Worm (Caenorhabditis elegans): ENCODE measurements around the gene F56C9.3.

Gene F56C9.3

DNA sequence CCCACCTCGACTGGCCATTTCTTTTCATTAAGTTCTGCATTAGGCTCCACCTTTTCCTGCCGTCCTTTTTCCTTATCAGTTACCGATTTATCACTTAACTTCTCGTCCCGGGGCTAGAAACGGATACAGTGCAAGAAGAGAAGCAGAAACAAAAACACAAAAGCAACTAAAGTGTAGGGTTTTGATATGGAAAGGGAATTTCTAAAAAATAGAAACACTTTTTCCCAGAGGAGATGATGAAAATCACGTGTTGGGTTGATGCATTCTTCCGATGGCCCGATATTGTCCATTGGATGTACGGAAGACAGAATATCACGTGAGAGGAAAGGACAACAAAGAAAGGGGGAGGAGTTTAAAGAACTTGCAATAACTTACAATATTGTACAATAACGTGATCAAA lies 38.3 kb upstream of the F56C9.3 start (continued):
- TF ChIP-seq fkh-8 (tag; optimal IDR thresholded peaks at IDR 0.05) (no peak), sup-37 (GFP tag; optimal IDR thresholded peaks at IDR 0.05) (no peak), jun-1 (tag; optimal IDR thresholded peaks at IDR 0.05) (no peak), hlh-4 (tag; optimal IDR thresholded peaks at IDR 0.05) (no peak), blmp-1 (tag; optimal IDR thresholded peaks at IDR 0.05) (peak; percentile 96), nhr-12 (tag; optimal IDR thresholded peaks at IDR 0.05) (no peak), ceh-8 (GFP tag; optimal IDR thresholded peaks at IDR 0.05) (no peak), snpc-4 (tag; optimal IDR thresholded peaks at IDR 0.05) (no peak), hpl-2 (GFP tag; optimal IDR thresholded peaks at IDR 0.05) (no peak), mep-1 (tag; optimal IDR thresholded peaks at IDR 0.05) (peak; percentile 82), isw-1 (GFP tag; IDR thresholded peaks at IDR 0.05) (no peak), nhr-77 (tag; optimal IDR thresholded peaks at IDR 0.05) (no peak)

DNA sequence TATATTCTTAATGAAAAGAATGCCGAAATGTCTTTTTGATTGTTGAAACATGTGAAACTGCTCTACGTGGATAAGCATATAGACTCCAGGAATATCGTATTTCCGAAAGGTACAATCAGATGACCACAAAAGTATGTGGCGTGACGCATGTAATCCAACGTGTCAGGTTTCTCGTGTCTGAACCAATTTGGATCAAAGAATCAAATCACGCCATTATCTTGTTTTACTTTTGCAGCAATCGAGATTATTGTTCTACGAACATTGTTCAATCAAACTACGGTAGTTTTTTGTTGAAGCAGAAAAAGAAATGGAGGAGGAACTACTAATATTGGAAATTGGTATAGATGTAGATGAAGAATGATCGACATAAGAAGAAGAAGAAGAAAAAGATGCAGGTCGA lies 37.4 kb upstream of the F56C9.3 start:
- TF ChIP-seq egl-13 (tag; optimal IDR thresholded peaks at IDR 0.05) (no peak), nhr-76 (tag; optimal IDR thresholded peaks at IDR 0.05) (no peak), tbx-2 (tag; optimal IDR thresholded peaks at IDR 0.05) (peak; percentile 38), mep-1 (tag; optimal IDR thresholded peaks at IDR 0.05) (peak; percentile 35), tlp-1 (tag; optimal IDR thresholded peaks at IDR 0.05) (no peak), vab-15 (tag; optimal IDR thresholded peaks at IDR 0.05) (no peak), dsc-1 (tag; optimal IDR thresholded peaks at IDR 0.05) (no peak), ama-1 (optimal IDR thresholded peaks at IDR 0.05) (no peak), nhr-28 (tag; optimal IDR thresholded peaks at IDR 0.05) (no peak), nhr-90 (tag; optimal IDR thresholded peaks at IDR 0.05; ENCODE audit: poor library complexity) (peak; percentile 46), dpl-1 (GFP tag; optimal IDR thresholded peaks at IDR 0.05) (no peak), blmp-1 (tag; optimal IDR thresholded peaks at IDR 0.05) (peak; percentile 56), F16B12.6 (tag; optimal IDR thresholded peaks at IDR 0.05) (no peak), xbp-1 (tag; optimal IDR thresholded peaks at IDR 0.05) (no peak), nhr-19 (GFP tag; conservative IDR thresholded peaks at IDR 0.05) (0 out of 2 replicates have a peak, but pooled peaks have one; percentile 28), fkh-4 (tag; optimal IDR thresholded peaks at IDR 0.05; ENCODE audit: borderline replicate concordance) (no peak), elt-3 (tag; optimal IDR thresholded peaks at IDR 0.05) (peak in 1 of 6 experiments; percentile 67), unc-30 (tag; optimal IDR thresholded peaks at IDR 0.05) (no peak), unc-130 (tag; optimal IDR thresholded peaks at IDR 0.05) (peak; percentile 64), lir-3 (tag; optimal IDR thresholded peaks at IDR 0.05; ENCODE audit: poor library complexity) (no peak), snu-23 (GFP tag; optimal IDR thresholded peaks at IDR 0.05) (peak; percentile 34), jun-1 (tag; optimal IDR thresholded peaks at IDR 0.05) (no peak), nhr-47 (tag; optimal IDR thresholded peaks at IDR 0.05) (peak; percentile 12), nhr-71 (tag; optimal IDR thresholded peaks at IDR 0.05) (peak; percentile 67), lin-13 (GFP tag; optimal IDR thresholded peaks at IDR 0.05) (no peak), efl-1 (optimal IDR thresholded peaks at IDR 0.05) (no peak), efl-1 (GFP tag; optimal IDR thresholded peaks at IDR 0.05 in 1 of 2) (peak in 1 of 2 experiments; percentile 72), nhr-20 (tag; optimal IDR thresholded peaks at IDR 0.05) (peak; percentile 77), skn-1 (tag; optimal IDR thresholded peaks at IDR 0.05) (no peak), lin-35 (GFP tag; optimal IDR thresholded peaks at IDR 0.05) (peak in 1 of 2 experiments; percentile 44), ets-5 (GFP tag; IDR thresholded peaks at IDR 0.05) (no peak), nhr-85 (tag) (peak; percentile 82), fkh-10 (GFP tag; optimal IDR thresholded peaks at IDR 0.05) (no peak), grh-1 (GFP tag; IDR thresholded peaks at IDR 0.05) (0 out of 2 replicates have a peak, but pooled peaks have one; percentile 28), nhr-84 (tag; optimal IDR thresholded peaks at IDR 0.05) (no peak), mdl-1 (tag; optimal IDR thresholded peaks at IDR 0.05) (no peak), lin-14 (GFP tag; optimal IDR thresholded peaks at IDR 0.05) (peak; percentile 55), mef-2 (tag; optimal IDR thresholded peaks at IDR 0.05) (no peak), efl-3 (GFP tag; optimal IDR thresholded peaks at IDR 0.05) (no peak)

Data from whole organism, L1 larva.